Fruit fly (Drosophila melanogaster) whole organism, embryonic: ENCODE data around the gene schlank.

ENCODE experiments used
- Adf1 ChIP-seq: fragments of 200-800 bp; sonication (Bioruptor generic); IDR thresholded peaks from 2 replicates; pipeline ENCODE4 v1.3.6; 2022; ENCODE audit warnings: missing biosample characterization, missing genetic modification characterization
- Atf3 ChIP-seq: fragments of 200-800 bp; sonication (Bioruptor generic); optimal IDR thresholded peaks from 3 replicates; lab custom pipeline; 2016; ENCODE audit warnings: missing biosample characterization, missing genetic modification characterization
- BEAF-32 ChIP-seq: fragments of 200-800 bp; sonication (Bioruptor generic); optimal IDR thresholded peaks from 3 replicates; lab custom pipeline; 2017; ENCODE audit warnings: missing biosample characterization, missing genetic modification characterization, mild to moderate bottlenecking, moderate library complexity, missing genetic modification reagents
- Bgb ChIP-seq: fragments of 200-800 bp; sonication (Bioruptor generic); IDR thresholded peaks from 2 replicates; pipeline ENCODE4 v1.3.6; 2022; ENCODE audit warnings: missing biosample characterization, missing genetic modification characterization; ENCODE audit not compliant: partially characterized antibody
- CG10565 ChIP-seq: fragments of 200-800 bp; sonication (Bioruptor generic); optimal IDR thresholded peaks from 3 replicates; lab custom pipeline; 2016; ENCODE audit warnings: missing biosample characterization, mild to moderate bottlenecking, missing genetic modification characterization
- CG11247 ChIP-seq: fragments of 200-800 bp; sonication (Bioruptor generic); IDR thresholded peaks from 2 replicates; pipeline ENCODE4 v1.3.6; 2022; ENCODE audit warnings: missing biosample characterization, missing genetic modification characterization
- CG1233 ChIP-seq: fragments of 200-800 bp; sonication (Bioruptor generic); optimal IDR thresholded peaks from 4 replicates; lab custom pipeline; 2018; ENCODE audit warnings: missing biosample characterization, mild to moderate bottlenecking, missing genetic modification characterization
- CG14014 ChIP-seq: fragments of 200-800 bp; sonication (Bioruptor generic); IDR thresholded peaks from 2 replicates; pipeline ENCODE4 v1.3.6; 2022; ENCODE audit warnings: missing biosample characterization, missing genetic modification characterization
- CG14710 ChIP-seq: fragments of 200-800 bp; sonication (Bioruptor generic); optimal IDR thresholded peaks from 3 replicates; lab custom pipeline; 2019; ENCODE audit warnings: missing biosample characterization, mild to moderate bottlenecking, missing genetic modification characterization, moderate library complexity
- CG1602 ChIP-seq: fragments of 200-800 bp; sonication (Bioruptor generic); optimal IDR thresholded peaks from 3 replicates; lab custom pipeline; 2016; ENCODE audit warnings: missing biosample characterization, missing genetic modification characterization
- CG1647 ChIP-seq: fragments of 200-800 bp; sonication (Bioruptor generic); optimal IDR thresholded peaks from 3 replicates; lab custom pipeline; 2016; ENCODE audit warnings: missing biosample characterization, missing genetic modification characterization
- CG16779 ChIP-seq: fragments of 200-800 bp; sonication (Bioruptor generic); IDR thresholded peaks from 2 replicates; pipeline ENCODE4 v1.3.6; 2022; ENCODE audit warnings: missing biosample characterization, missing genetic modification characterization
- CG17912 ChIP-seq: fragments of 200-800 bp; sonication (Bioruptor generic); optimal IDR thresholded peaks from 2 replicates; lab custom pipeline; 2018; ENCODE audit warnings: missing biosample characterization, mild to moderate bottlenecking, missing genetic modification characterization
- CG1832 ChIP-seq: fragments of 200-800 bp; sonication (Bioruptor generic); optimal IDR thresholded peaks from 2 replicates; lab custom pipeline; 2017; ENCODE audit warnings: missing biosample characterization, mild to moderate bottlenecking, missing genetic modification characterization, inconsistent platforms
- CG2129 ChIP-seq: fragments of 200-800 bp; sonication (Bioruptor generic); IDR thresholded peaks from 2 replicates; pipeline ENCODE4 v1.3.6; 2022; ENCODE audit warnings: missing biosample characterization, missing genetic modification characterization; ENCODE audit not compliant: partially characterized antibody
- CG30403 ChIP-seq: fragments of 200-800 bp; sonication (Bioruptor generic); optimal IDR thresholded peaks from 3 replicates; lab custom pipeline; 2016; ENCODE audit warnings: missing biosample characterization, missing genetic modification characterization
- CG5953 ChIP-seq: fragments of 200-800 bp; sonication (Bioruptor generic); IDR thresholded peaks from 2 replicates; pipeline ENCODE4 v1.3.6; 2022; ENCODE audit warnings: missing biosample characterization, missing genetic modification characterization
- CG6654 ChIP-seq: fragments of 200-800 bp; sonication (Bioruptor generic); optimal IDR thresholded peaks from 2 replicates; lab custom pipeline; 2017; ENCODE audit warnings: missing biosample characterization, mild to moderate bottlenecking, missing genetic modification characterization
- CG7556 ChIP-seq: fragments of 200-800 bp; sonication (Bioruptor generic); optimal IDR thresholded peaks from 2 replicates; lab custom pipeline; 2017; ENCODE audit warnings: missing biosample characterization, mild to moderate bottlenecking, missing genetic modification characterization
- Camta ChIP-seq: fragments of 200-800 bp; sonication (Bioruptor generic); optimal IDR thresholded peaks from 2 replicates; lab custom pipeline; 2016; ENCODE audit warnings: missing biosample characterization, missing genetic modification characterization
- CoRest ChIP-seq: fragments of 200-800 bp; sonication (Bioruptor generic); optimal IDR thresholded peaks from 3 replicates; lab custom pipeline; 2018; ENCODE audit warnings: missing biosample characterization, mild to moderate bottlenecking, missing genetic modification characterization, moderate library complexity
- Dfd ChIP-seq, 2 experiments: fragments of >200 bp; optimal IDR thresholded peaks; 2 replicates each; lab custom pipeline; 2017; ENCODE audit warnings: missing biosample characterization in 2 of 2, missing genetic modification characterization in 2 of 2
- Dip3 ChIP-seq: fragments of 200-800 bp; sonication (Bioruptor generic); optimal IDR thresholded peaks from 3 replicates; lab custom pipeline; 2016; ENCODE audit warnings: missing biosample characterization, missing genetic modification characterization
- Dp ChIP-seq: fragments of 200-800 bp; sonication (Bioruptor generic); optimal IDR thresholded peaks from 2 replicates; lab custom pipeline; 2018; ENCODE audit warnings: missing biosample characterization, mild to moderate bottlenecking, missing genetic modification characterization, moderate library complexity
- Ets97D ChIP-seq: fragments of 200-800 bp; sonication (Bioruptor generic); optimal IDR thresholded peaks from 3 replicates; lab custom pipeline; 2016; ENCODE audit warnings: missing biosample characterization, missing genetic modification characterization
- GATAe ChIP-seq: fragments of 200-800 bp; sonication (Bioruptor generic); conservative IDR thresholded peaks from 2 replicates; pipeline ENCODE4 v1.3.6; 2022; ENCODE audit warnings: missing biosample characterization, missing genetic modification characterization
- Hand ChIP-seq: fragments of 200-800 bp; sonication (Bioruptor generic); optimal IDR thresholded peaks from 2 replicates; lab custom pipeline; 2017; ENCODE audit warnings: mild to moderate bottlenecking, missing biosample characterization, missing genetic modification reagents, missing genetic modification characterization
- HmgZ ChIP-seq: fragments of 200-800 bp; sonication (Bioruptor generic); optimal IDR thresholded peaks from 2 replicates; lab custom pipeline; 2018; ENCODE audit warnings: missing biosample characterization, mild to moderate bottlenecking, missing genetic modification characterization
- Hmx ChIP-seq: fragments of 200-800 bp; sonication (Bioruptor generic); optimal IDR thresholded peaks from 2 replicates; lab custom pipeline; 2016; ENCODE audit warnings: missing biosample characterization, missing genetic modification characterization
- Hr39 ChIP-seq: fragments of >200 bp; optimal IDR thresholded peaks from 2 replicates; lab custom pipeline; 2017
- Lpt ChIP-seq: fragments of >200 bp; optimal IDR thresholded peaks from 2 replicates; lab custom pipeline; 2018; ENCODE audit warnings: missing biosample characterization, missing genetic modification characterization
- MESR4 ChIP-seq: fragments of 200-800 bp; sonication (Bioruptor generic); optimal IDR thresholded peaks from 2 replicates; lab custom pipeline; 2018; ENCODE audit warnings: missing biosample characterization, mild to moderate bottlenecking, missing genetic modification characterization, moderate library complexity
- Mad ChIP-seq: fragments of 200-800 bp; sonication (Bioruptor generic); optimal IDR thresholded peaks from 2 replicates; lab custom pipeline; 2016; ENCODE audit warnings: missing biosample characterization, missing genetic modification characterization
- Rx ChIP-seq: fragments of 200-800 bp; sonication (Bioruptor generic); IDR thresholded peaks from 2 replicates; pipeline ENCODE4 v1.3.6; 2022; ENCODE audit warnings: missing biosample characterization, missing genetic modification characterization
- Ssrp ChIP-seq: fragments of 200-800 bp; sonication (Bioruptor generic); optimal IDR thresholded peaks from 2 replicates; lab custom pipeline; 2018; ENCODE audit warnings: missing biosample characterization, mild to moderate bottlenecking, missing genetic modification characterization, moderate library complexity
- Usf ChIP-seq: fragments of 200-800 bp; sonication (Bioruptor generic); optimal IDR thresholded peaks from 2 replicates; lab custom pipeline; 2017; ENCODE audit warnings: missing genotype, missing biosample characterization, missing genetic modification characterization
- ase ChIP-seq: fragments of 200-800 bp; sonication (Bioruptor generic); IDR thresholded peaks from 3 replicates; pipeline ENCODE4 v1.3.6; 2022; ENCODE audit warnings: missing biosample characterization, missing genetic modification characterization
- cad ChIP-seq: fragments of >200 bp; optimal IDR thresholded peaks from 2 replicates; lab custom pipeline; 2017; ENCODE audit warnings: missing biosample characterization, missing genetic modification characterization
- cwo ChIP-seq: fragments of 200-800 bp; sonication (Bioruptor generic); optimal IDR thresholded peaks from 3 replicates; lab custom pipeline; 2017; ENCODE audit warnings: missing biosample characterization, missing genetic modification characterization, mild to moderate bottlenecking, moderate library complexity, missing genetic modification reagents
- dan ChIP-seq: fragments of 200-800 bp; sonication (Bioruptor generic); IDR thresholded peaks from 2 replicates; pipeline ENCODE4 v1.3.6; 2022; ENCODE audit warnings: missing biosample characterization, missing genetic modification characterization
- dati ChIP-seq: fragments of 200-800 bp; sonication (Bioruptor generic); IDR thresholded peaks from 2 replicates; pipeline ENCODE4 v1.3.6; 2022; ENCODE audit warnings: missing biosample characterization, missing genetic modification characterization
- dysf ChIP-seq: fragments of 200-800 bp; sonication (Bioruptor generic); IDR thresholded peaks from 3 replicates; pipeline ENCODE4 v1.3.6; 2022; ENCODE audit warnings: missing biosample characterization, missing genetic modification characterization
- en ChIP-seq: fragments of 200-800 bp; sonication (Bioruptor generic); optimal IDR thresholded peaks from 2 replicates; lab custom pipeline; 2016; ENCODE audit warnings: missing biosample characterization, missing genetic modification characterization
- gcm2 ChIP-seq: fragments of 200-800 bp; sonication (Bioruptor generic); optimal IDR thresholded peaks from 2 replicates; lab custom pipeline; 2016; ENCODE audit warnings: missing biosample characterization, missing genetic modification characterization
- gem ChIP-seq: fragments of 200-800 bp; sonication (Bioruptor generic); optimal IDR thresholded peaks from 2 replicates; lab custom pipeline; 2019; ENCODE audit warnings: missing biosample characterization, mild to moderate bottlenecking, missing genetic modification characterization, moderate library complexity
- gsb-n ChIP-seq: fragments of 200-800 bp; sonication (Bioruptor generic); optimal IDR thresholded peaks from 3 replicates; lab custom pipeline; 2018; ENCODE audit warnings: missing biosample characterization, mild to moderate bottlenecking, missing genetic modification characterization
- hbn ChIP-seq: fragments of 200-800 bp; sonication (Bioruptor generic); IDR thresholded peaks from 2 replicates; pipeline ENCODE4 v1.3.6; 2022; ENCODE audit warnings: missing biosample characterization, missing genetic modification characterization; ENCODE audit not compliant: partially characterized antibody
- knrl ChIP-seq: fragments of 200-800 bp; sonication (Bioruptor generic); IDR thresholded peaks from 3 replicates; pipeline ENCODE4 v1.3.6; 2022; ENCODE audit warnings: missing biosample characterization, missing genetic modification characterization; ENCODE audit not compliant: partially characterized antibody
- lilli ChIP-seq: fragments of 200-800 bp; sonication (Bioruptor generic); optimal IDR thresholded peaks from 3 replicates; lab custom pipeline; 2016; ENCODE audit warnings: missing biosample characterization, missing genetic modification characterization
- p53 ChIP-seq: fragments of 200-800 bp; sonication (Bioruptor generic); optimal IDR thresholded peaks from 2 replicates; lab custom pipeline; 2016; ENCODE audit warnings: missing biosample characterization, missing genetic modification characterization
- scrt ChIP-seq: fragments of 200-800 bp; sonication (Bioruptor generic); optimal IDR thresholded peaks from 2 replicates; lab custom pipeline; 2018; ENCODE audit warnings: missing biosample characterization, mild to moderate bottlenecking, missing genetic modification characterization, moderate library complexity
- sr ChIP-seq: fragments of 200-800 bp; sonication (Bioruptor generic); IDR thresholded peaks from 3 replicates; pipeline ENCODE4 v1.3.6; 2022; ENCODE audit warnings: missing biosample characterization, missing genetic modification characterization

The schlank gene

DNA sequence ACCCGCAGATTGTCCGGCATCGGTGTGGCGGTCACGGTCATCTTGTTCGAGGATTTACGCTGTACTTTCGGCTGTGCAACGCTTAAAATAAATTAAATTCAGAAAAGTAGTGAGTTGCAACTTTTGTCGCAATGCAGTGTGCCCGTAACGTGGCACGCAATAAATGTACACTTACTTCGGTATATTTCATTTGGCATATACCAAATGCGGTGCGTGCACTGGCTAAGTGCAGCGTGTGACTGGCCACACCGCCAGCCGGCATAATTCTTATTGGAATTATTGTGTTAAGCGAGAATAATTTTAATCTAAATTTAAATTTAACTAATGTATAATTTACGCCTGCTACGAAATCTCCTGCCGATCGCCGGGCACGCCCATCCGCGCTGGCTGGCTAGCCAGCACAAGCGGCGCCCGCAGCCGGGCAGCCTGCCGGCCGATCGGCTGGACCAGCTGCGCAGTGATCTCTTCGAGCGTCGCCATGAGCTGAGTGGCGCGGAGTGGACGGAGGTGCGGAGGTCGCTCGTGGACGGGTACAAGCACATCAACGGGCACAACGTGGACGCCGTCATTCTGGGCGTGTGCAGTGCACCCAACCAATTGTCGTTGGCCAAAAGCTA, 24.2 kb upstream of the schlank start, which contains the start of the genes Rpt4 and mldr (continued):
- TF ChIP-seq CG1602 (GFP tag; lab: Kevin White, UChicago), result no peak
- TF ChIP-seq sr (GFP tag; lab: Robert Waterston, UW), result no peak
- TF ChIP-seq HmgZ, result peak; percentile 61
- no peak for TF ChIP-seq hbn (GFP tag; lab: Robert Waterston, UW)
- no peak for TF ChIP-seq gsb-n (tag; lab: Kevin White, UChicago)
- no peak for TF ChIP-seq gcm2
- no peak for TF ChIP-seq Ssrp (tag; lab: Kevin White, UChicago)
- TF ChIP-seq dati (GFP tag; lab: Robert Waterston, UW), result no peak
- TF ChIP-seq Lpt (GFP tag; lab: Kevin White, UChicago), result no peak
- no peak for TF ChIP-seq scrt (GFP tag; lab: Kevin White, UChicago)
- TF ChIP-seq dan (GFP tag; lab: Robert Waterston, UW), result no peak
- TF ChIP-seq Mad (GFP tag; lab: Kevin White, UChicago), result no peak
- no peak for TF ChIP-seq Hmx (GFP tag; lab: Kevin White, UChicago)
- peak; percentile 46 for TF ChIP-seq Dp (GFP tag; lab: Kevin White, UChicago)
- no peak for TF ChIP-seq cad
- TF ChIP-seq MESR4 (GFP tag; lab: Kevin White, UChicago), result peak; percentile 77
- no peak for TF ChIP-seq CG11247 (GFP tag; lab: Robert Waterston, UW)
- TF ChIP-seq CG1832, result no peak
- TF ChIP-seq gem (tag; lab: Kevin White, UChicago), result no peak
- no peak for TF ChIP-seq CG30403 (GFP tag; lab: Kevin White, UChicago)
- TF ChIP-seq ase (GFP tag; lab: Robert Waterston, UW), result no peak
- TF ChIP-seq lilli (GFP tag; lab: Kevin White, UChicago), result no peak
- no peak for TF ChIP-seq CG17912 (GFP tag; lab: Kevin White, UChicago)
- no peak for TF ChIP-seq CG10565 (GFP tag; lab: Kevin White, UChicago)
- no peak for TF ChIP-seq CG14014 (GFP tag; lab: Robert Waterston, UW)
- no peak for TF ChIP-seq CG7556
- TF ChIP-seq Ets97D (GFP tag; lab: Kevin White, UChicago), result peak; percentile 47
- TF ChIP-seq Usf (GFP tag; lab: Kevin White, UChicago), result no peak
- TF ChIP-seq CG2129 (GFP tag; lab: Robert Waterston, UW), result no peak
- TF ChIP-seq CG1647, result no peak
- no peak for TF ChIP-seq CG5953
- TF ChIP-seq knrl (GFP tag; lab: Robert Waterston, UW), result peak; percentile 45; the same call in 1 of the 3 replicates
- no peak for TF ChIP-seq p53 (GFP tag; lab: Kevin White, UChicago)
- no peak for TF ChIP-seq CG16779 (GFP tag; lab: Robert Waterston, UW)
- TF ChIP-seq en, result no peak
- TF ChIP-seq CoRest, result no peak
- TF ChIP-seq Dip3, result no peak
- no peak for TF ChIP-seq Camta (GFP tag; lab: Kevin White, UChicago)
- TF ChIP-seq Dfd (GFP tag; optimal IDR thresholded peaks at IDR 0.05; lab: Kevin White, UChicago), result no peak
- no peak for TF ChIP-seq Atf3 (GFP tag; lab: Kevin White, UChicago)
- no peak for TF ChIP-seq dysf (GFP tag; lab: Robert Waterston, UW)
- no peak for TF ChIP-seq Hand
- TF ChIP-seq Hr39 (lab: Kevin White, UChicago), result no peak
- no peak for TF ChIP-seq Rx (GFP tag; lab: Robert Waterston, UW)
- TF ChIP-seq CG6654, result no peak
- no peak for TF ChIP-seq CG1233 (GFP tag; lab: Kevin White, UChicago)
- TF ChIP-seq Adf1 (GFP tag; lab: Robert Waterston, UW), result no peak
- TF ChIP-seq GATAe, result no peak
- TF ChIP-seq Bgb (GFP tag; lab: Robert Waterston, UW), result no peak
- TF ChIP-seq CG14710 (tag; lab: Kevin White, UChicago), result peak; percentile 75
- TF ChIP-seq BEAF-32 (GFP tag; lab: Kevin White, UChicago), result peak; percentile 42
- TF ChIP-seq cwo (GFP tag; lab: Kevin White, UChicago), result no peak
